Worm (Caenorhabditis elegans) whole organism, L4 larva: ENCODE measurements around the gene F53G2.1.

Experiments used
- F10B5.3 ChIP-seq: sonication (generic microtip); optimal IDR thresholded peaks from 2 replicates; lab custom pipeline; 2016; ENCODE audit warnings: mild to moderate bottlenecking, missing genetic modification characterization, missing compliant biosample characterization
- F26F4.8 ChIP-seq: fragments of 200-800 bp; sonication (Bioruptor generic); conservative IDR thresholded peaks from 2 replicates; pipeline ENCODE4 v1.3.6; 2022; ENCODE audit warnings: missing genetic modification characterization, missing compliant biosample characterization
- dpl-1 ChIP-seq: fragments of 150-350 bp; optimal IDR thresholded peaks from 2 replicates; lab custom pipeline; 2014; ENCODE audit warnings: missing biosample characterization, missing genetic modification reagents, missing genetic modification characterization
- fos-1 ChIP-seq: fragments of 150-350 bp; optimal IDR thresholded peaks from 2 replicates; lab custom pipeline; 2014; ENCODE audit warnings: missing biosample characterization, missing genetic modification characterization
- hlh-11 ChIP-seq: fragments of 200-800 bp; sonication (Bioruptor generic); optimal IDR thresholded peaks from 2 replicates; lab custom pipeline; 2018; ENCODE audit warnings: mild to moderate bottlenecking, missing genetic modification characterization, missing compliant biosample characterization
- lin-1 ChIP-seq: fragments of 200-800 bp; sonication (Bioruptor generic); IDR thresholded peaks from 2 replicates; pipeline ENCODE4 v1.3.6; 2022; ENCODE audit warnings: missing genetic modification reagents, missing genetic modification characterization, missing compliant biosample characterization
- mdl-1 ChIP-seq, 2 experiments: fragments of 150-350 bp in 1 of 2; sonication (generic microtip) in 1 of 2; optimal IDR thresholded peaks; 2 replicates each; lab custom pipeline; 2014 to 2017; ENCODE audit warnings: missing biosample characterization in 2 of 2, missing genetic modification characterization in 2 of 2
- pha-4 ChIP-seq, 2 experiments: fragments of 150-350 bp in 1 of 2; fragments of 200-800 bp in 1 of 2; sonication (Bioruptor generic) in 1 of 2; IDR thresholded peaks in 1 of 2; optimal IDR thresholded peaks in 1 of 2; 2 replicates each; pipeline versions ENCODE4 v1.3.6 to Lab custom; 2014 to 2022; ENCODE audit warnings: missing genetic modification characterization in 2 of 2, missing genetic modification reagents in 2 of 2, missing biosample characterization in 1 of 2, missing compliant biosample characterization in 1 of 2
- pqm-1 ChIP-seq: sonication (generic microtip); optimal IDR thresholded peaks from 2 replicates; lab custom pipeline; 2017; ENCODE audit warnings: missing biosample characterization, missing genetic modification characterization
- saeg-2 ChIP-seq: fragments of 200-800 bp; sonication (Bioruptor generic); IDR thresholded peaks from 2 replicates; pipeline ENCODE4 v1.3.6; 2022; ENCODE audit warnings: missing genetic modification reagents, missing genetic modification characterization, missing compliant biosample characterization
- tag-97 ChIP-seq: fragments of 200-800 bp; sonication (Bioruptor generic); IDR thresholded peaks from 2 replicates; pipeline ENCODE4 v1.3.6; 2022; ENCODE audit warnings: missing genetic modification characterization, missing compliant biosample characterization
- unc-39 ChIP-seq: sonication (generic microtip); optimal IDR thresholded peaks from 2 replicates; lab custom pipeline; 2017; ENCODE audit warnings: missing biosample characterization, missing genetic modification characterization
- unc-62 ChIP-seq, 3 experiments: fragments of 150-350 bp in 1 of 3; sonication (generic microtip); optimal IDR thresholded peaks in 2 of 3; peaks in 1 of 3; 1 replicate in 1 of 3; 2 replicates in 2 of 3; lab custom pipeline; 2014 to 2017; ENCODE audit warnings: missing biosample characterization in 3 of 3, missing genetic modification characterization in 3 of 3, missing genetic modification reagents in 3 of 3, missing genotype in 1 of 3
- zip-11 ChIP-seq: fragments of 200-800 bp; sonication (Bioruptor generic); IDR thresholded peaks from 2 replicates; pipeline ENCODE4 v1.3.6; 2022; ENCODE audit warnings: missing genetic modification characterization, missing compliant biosample characterization

DNA sequence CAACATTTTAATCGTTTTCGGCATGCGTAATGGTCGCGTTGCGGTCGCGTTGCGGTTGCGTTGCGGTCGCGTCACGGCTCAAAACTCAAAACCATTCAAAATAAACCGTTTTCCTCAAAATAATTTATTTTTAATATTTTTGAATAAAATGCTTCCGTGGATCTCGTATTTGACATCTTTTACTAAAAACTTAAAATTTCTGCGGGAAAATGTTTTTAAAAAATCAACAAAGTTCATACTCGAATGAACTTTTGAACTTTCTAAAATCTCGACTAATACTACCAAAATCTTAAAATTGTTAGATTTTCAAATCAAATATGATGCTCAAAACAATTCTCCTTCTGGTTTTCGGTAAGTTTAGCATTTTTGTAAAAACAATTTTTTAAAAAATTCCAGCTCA is 6.9 kb upstream of the F53G2.1 start, which contains the start of gene F53G2.2:
- TF ChIP-seq saeg-2 (GFP tag; lab: Robert Waterston, UW) (no peak), lin-1 (GFP tag; lab: Robert Waterston, UW) (no peak), dpl-1 (GFP tag; lab: Kevin White, UChicago) (no peak), mdl-1 (tag; optimal IDR thresholded peaks at IDR 0.05; lab: Kevin White, UChicago) (no peak), fos-1 (tag; lab: Kevin White, UChicago) (no peak), pqm-1 (tag; lab: Kevin White, UChicago) (no peak), pha-4 (GFP tag; IDR thresholded peaks at IDR 0.05; lab: Robert Waterston, UW) (no peak), pha-4 (tag; optimal IDR thresholded peaks at IDR 0.05; lab: Kevin White, UChicago) (no peak), zip-11 (GFP tag; lab: Robert Waterston, UW) (no peak), unc-39 (no peak), F10B5.3 (tag; lab: Kevin White, UChicago) (no peak), F26F4.8 (GFP tag; lab: Robert Waterston, UW) (no peak), tag-97 (GFP tag; lab: Robert Waterston, UW) (no peak), hlh-11 (tag; lab: Kevin White, UChicago) (no peak), unc-62 (GFP tag; optimal IDR thresholded peaks at IDR 0.05 in 1 of 2; lab: Kevin White, UChicago) (no peak), unc-62 (tag; optimal IDR thresholded peaks at IDR 0.05; lab: Kevin White, UChicago) (no peak)
